Worm (Caenorhabditis elegans) whole organism, L4 larva: ENCODE data around the gene atp-2.

Experiments
- F44E2.7 ChIP-seq: fragments of 200-800 bp; sonication (Bioruptor generic); IDR thresholded peaks from 2 replicates; pipeline ENCODE4 v2.1.2; 2022; ENCODE audit warnings: missing genetic modification characterization, missing compliant biosample characterization
- F49E8.2 ChIP-seq: sonication (generic microtip); optimal IDR thresholded peaks from 2 replicates; lab custom pipeline; 2016; ENCODE audit warnings: missing compliant biosample characterization, mild to moderate bottlenecking, missing genetic modification characterization, borderline replicate concordance
- ZK337.2 ChIP-seq: fragments of 200-800 bp; sonication (Bioruptor generic); IDR thresholded peaks from 2 replicates; pipeline ENCODE4 v1.3.6; 2022; ENCODE audit warnings: missing genetic modification reagents, missing genetic modification characterization, missing compliant biosample characterization
- ZK546.5 ChIP-seq, 2 experiments: sonication (generic microtip); optimal IDR thresholded peaks; 2 replicates each; lab custom pipeline; 2017; ENCODE audit warnings: missing biosample characterization in 2 of 2, missing genetic modification characterization in 2 of 2
- ceh-20 ChIP-seq: fragments of 200-800 bp; sonication (Bioruptor generic); IDR thresholded peaks from 2 replicates; pipeline ENCODE4 v1.3.6; 2022; ENCODE audit warnings: missing genetic modification reagents, missing genetic modification characterization, missing compliant biosample characterization
- ceh-32 ChIP-seq: sonication (generic microtip); optimal IDR thresholded peaks from 2 replicates; lab custom pipeline; 2016; ENCODE audit warnings: mild to moderate bottlenecking, missing genetic modification characterization, missing compliant biosample characterization; ENCODE audit not compliant: poor library complexity
- ceh-44 ChIP-seq: fragments of 200-800 bp; sonication (Bioruptor generic); IDR thresholded peaks from 2 replicates; pipeline ENCODE4 v1.3.6; 2022; ENCODE audit warnings: missing genetic modification reagents, missing genetic modification characterization, missing compliant biosample characterization
- ceh-82 ChIP-seq: sonication (generic microtip); optimal IDR thresholded peaks from 2 replicates; lab custom pipeline; 2017; ENCODE audit warnings: missing biosample characterization, missing genetic modification characterization
- daf-19 ChIP-seq: fragments of 200-800 bp; sonication (Bioruptor generic); conservative IDR thresholded peaks from 2 replicates; pipeline ENCODE4 v1.3.6; 2022; ENCODE audit warnings: missing genetic modification characterization, missing compliant biosample characterization
- dmd-9 ChIP-seq: fragments of 200-800 bp; sonication (Bioruptor generic); IDR thresholded peaks from 2 replicates; pipeline ENCODE4 v1.3.6; 2022; ENCODE audit warnings: missing genetic modification reagents, missing genetic modification characterization, missing compliant biosample characterization
- egl-27 ChIP-seq: sonication (generic microtip); optimal IDR thresholded peaks from 3 replicates; lab custom pipeline; 2017; ENCODE audit warnings: missing biosample characterization, missing genetic modification reagents, missing genetic modification characterization
- fkh-10 ChIP-seq: fragments of 150-350 bp; optimal IDR thresholded peaks from 2 replicates; lab custom pipeline; 2014; ENCODE audit warnings: missing biosample characterization, missing genetic modification reagents, missing genetic modification characterization
- hif-1 ChIP-seq, 2 experiments: sonication (generic microtip); optimal IDR thresholded peaks; 2 replicates each; lab custom pipeline; 2016 to 2017; ENCODE audit warnings: missing compliant biosample characterization in 2 of 2, missing genetic modification characterization in 2 of 2, missing genetic modification reagents in 2 of 2, missing genotype in 2 of 2, mild to moderate bottlenecking in 1 of 2
- hlh-11 ChIP-seq: fragments of 200-800 bp; sonication (Bioruptor generic); optimal IDR thresholded peaks from 2 replicates; lab custom pipeline; 2018; ENCODE audit warnings: mild to moderate bottlenecking, missing genetic modification characterization, missing compliant biosample characterization
- lim-7 ChIP-seq: fragments of 200-800 bp; sonication (Bioruptor generic); IDR thresholded peaks from 2 replicates; pipeline ENCODE4 v1.3.6; 2022; ENCODE audit warnings: missing genetic modification characterization, missing compliant biosample characterization
- lin-15B ChIP-seq: fragments of 150-350 bp; sonication (generic microtip); optimal IDR thresholded peaks from 3 replicates; lab custom pipeline; 2014; ENCODE audit warnings: missing biosample characterization, missing genetic modification characterization
- lin-38 ChIP-seq: fragments of 200-800 bp; sonication (Bioruptor generic); IDR thresholded peaks from 2 replicates; pipeline ENCODE4 v1.3.6; 2022; ENCODE audit warnings: missing genetic modification reagents, missing genetic modification characterization, missing compliant biosample characterization
- lsy-2 ChIP-seq, 2 experiments: fragments of 150-350 bp in 1 of 2; sonication (generic microtip) in 1 of 2; optimal IDR thresholded peaks; 2 replicates each; lab custom pipeline; 2014 to 2017; ENCODE audit warnings: missing biosample characterization in 2 of 2, missing genetic modification characterization in 2 of 2
- madf-5 ChIP-seq, 2 experiments: fragments of 200-800 bp; sonication (Bioruptor generic); IDR thresholded peaks; 2 replicates each; pipeline ENCODE4 v1.3.6; 2022; ENCODE audit warnings: missing compliant biosample characterization in 2 of 2, missing genetic modification characterization in 2 of 2
- mep-1 ChIP-seq: fragments of 150-350 bp; sonication (generic microtip); optimal IDR thresholded peaks from 3 replicates; lab custom pipeline; 2014; ENCODE audit warnings: missing biosample characterization, missing genetic modification characterization
- mes-2 ChIP-seq: sonication (generic microtip); optimal IDR thresholded peaks from 2 replicates; lab custom pipeline; 2016; ENCODE audit warnings: missing genotype, mild to moderate bottlenecking, missing genetic modification characterization, missing compliant biosample characterization; ENCODE audit not compliant: poor library complexity, severe bottlenecking
- mxl-3 ChIP-seq: fragments of 200-800 bp; sonication (Bioruptor generic); optimal IDR thresholded peaks from 2 replicates; lab custom pipeline; 2018; ENCODE audit warnings: mild to moderate bottlenecking, missing genetic modification characterization, missing compliant biosample characterization
- nhr-28 ChIP-seq: fragments of 150-350 bp; optimal IDR thresholded peaks from 2 replicates; lab custom pipeline; 2014; ENCODE audit warnings: missing biosample characterization, missing genetic modification characterization
- nhr-41 ChIP-seq: fragments of 200-800 bp; sonication (Bioruptor generic); IDR thresholded peaks from 2 replicates; pipeline ENCODE4 v1.3.6; 2022; ENCODE audit warnings: missing genetic modification reagents, missing genetic modification characterization, missing compliant biosample characterization
- nhr-48 ChIP-seq: sonication (generic microtip); optimal IDR thresholded peaks from 2 replicates; lab custom pipeline; 2016; ENCODE audit warnings: mild to moderate bottlenecking, missing genetic modification characterization, missing compliant biosample characterization
- nhr-6 ChIP-seq: fragments of 150-350 bp; optimal IDR thresholded peaks from 2 replicates; lab custom pipeline; 2014; ENCODE audit warnings: missing biosample characterization, missing genetic modification characterization
- pqm-1 ChIP-seq: sonication (generic microtip); optimal IDR thresholded peaks from 2 replicates; lab custom pipeline; 2017; ENCODE audit warnings: missing biosample characterization, missing genetic modification characterization
- set-16 ChIP-seq: fragments of 200-800 bp; sonication (Bioruptor generic); IDR thresholded peaks from 2 replicates; pipeline ENCODE4 v1.3.6; 2022; ENCODE audit warnings: missing genetic modification reagents, missing genetic modification characterization, missing compliant biosample characterization
- skn-1 ChIP-seq: fragments of 150-350 bp; optimal IDR thresholded peaks from 2 replicates; lab custom pipeline; 2014; ENCODE audit warnings: missing biosample characterization, missing genetic modification characterization
- snpc-1.2 ChIP-seq: fragments of 200-800 bp; sonication (Bioruptor generic); IDR thresholded peaks from 2 replicates; pipeline ENCODE4 v1.3.6; 2022; ENCODE audit warnings: missing genetic modification reagents, missing genetic modification characterization, missing compliant biosample characterization
- snpc-4 ChIP-seq: fragments of 150-350 bp; optimal IDR thresholded peaks from 2 replicates; lab custom pipeline; 2014; ENCODE audit warnings: missing biosample characterization, missing genetic modification characterization
- unc-130 ChIP-seq: sonication (generic microtip); optimal IDR thresholded peaks from 2 replicates; lab custom pipeline; 2016; ENCODE audit warnings: missing genetic modification reagents, missing genetic modification characterization, missing compliant biosample characterization
- zag-1 ChIP-seq: fragments of 150-350 bp; optimal IDR thresholded peaks from 2 replicates; lab custom pipeline; 2014; ENCODE audit warnings: missing biosample characterization, missing genetic modification characterization

The atp-2 gene

ce11 chrIII:5230415-5230814 is 2.2 kb downstream of the atp-2 start, which contains the start of gene prmt-5 (continued):
- TF ChIP-seq set-16 (GFP tag; lab: Robert Waterston, UW) (no peak), snpc-1.2 (no peak), nhr-41 (GFP tag; lab: Robert Waterston, UW) (no peak), hlh-11 (tag; lab: Kevin White, UChicago) (peak; percentile 51), hif-1 (tag; optimal IDR thresholded peaks at IDR 0.05; lab: Kevin White, UChicago) (peak in 1 of 2 experiments; percentile 3), lsy-2 (tag; optimal IDR thresholded peaks at IDR 0.05; lab: Kevin White, UChicago) (peak in 1 of 2 experiments; percentile 54), egl-27 (tag; lab: Kevin White, UChicago) (no peak), lin-38 (peak; percentile 79), ceh-44 (no peak), ZK546.5 (tag; optimal IDR thresholded peaks at IDR 0.05; lab: Kevin White, UChicago) (no peak), mep-1 (tag; lab: Kevin White, UChicago) (peak; percentile 47), ZK337.2 (GFP tag; lab: Robert Waterston, UW) (no peak), ceh-20 (GFP tag; lab: Robert Waterston, UW) (0 out of 2 replicates have a peak, but pooled peaks have one; percentile 8), ceh-32 (no peak)

DNA sequence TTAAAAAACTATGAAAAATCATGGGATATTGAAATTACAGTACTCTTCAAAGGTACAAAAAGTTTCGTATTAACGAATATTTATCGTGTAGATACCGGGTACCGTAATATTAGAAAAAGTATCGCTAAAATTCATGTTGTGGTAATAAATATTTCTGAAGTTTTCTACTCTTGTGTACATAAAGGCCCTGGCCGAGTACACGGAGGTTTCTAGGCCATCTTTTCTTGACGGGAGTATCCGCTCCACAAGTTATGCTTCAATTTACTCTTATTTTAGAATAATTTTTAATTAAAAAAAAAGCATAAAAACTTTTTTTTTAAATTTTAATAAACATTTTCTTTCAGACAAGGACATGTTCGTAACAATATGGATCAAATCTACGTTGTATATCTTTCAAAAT is 4.9 kb downstream of the atp-2 start:
- TF ChIP-seq mes-2 (tag; lab: Kevin White, UChicago) (peak; percentile 58), snpc-4 (tag; lab: Kevin White, UChicago) (no peak)
- TF ChIP-seq, all 104 proteins: peak for 1

DNA sequence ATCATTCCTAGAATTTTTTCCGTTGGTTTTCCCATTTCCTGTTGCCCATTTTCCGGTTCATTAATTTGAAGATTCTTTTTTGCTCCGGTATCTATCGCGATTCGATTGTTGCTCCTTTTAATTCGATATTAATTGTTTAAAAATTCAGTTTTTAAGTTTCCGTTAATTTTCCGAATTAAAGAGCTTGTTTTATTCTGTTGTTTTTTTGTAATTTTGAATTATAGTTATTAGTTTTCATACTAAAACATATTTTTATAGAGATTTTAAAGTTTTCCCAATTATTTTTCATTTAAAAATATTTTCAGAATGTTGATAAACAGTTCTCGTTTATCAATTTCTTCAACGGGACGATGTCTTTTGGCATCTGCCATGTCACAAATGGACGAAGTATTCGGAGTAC is 6.1 kb downstream of the atp-2 start, which contains the start of gene mrps-26:
TSS of gene mrps-26 (plus strand) at position 301 of the 400 bp plus-strand sequence.
- no peak for TF ChIP-seq fkh-10 (GFP tag; lab: Kevin White, UChicago)
- TF ChIP-seq ceh-82 (tag; lab: Kevin White, UChicago), result no peak
- no peak for TF ChIP-seq madf-5 (GFP tag; IDR thresholded peaks at IDR 0.05; lab: Robert Waterston, UW)
- no peak for TF ChIP-seq pqm-1 (tag; lab: Kevin White, UChicago)
- no peak for TF ChIP-seq skn-1

DNA sequence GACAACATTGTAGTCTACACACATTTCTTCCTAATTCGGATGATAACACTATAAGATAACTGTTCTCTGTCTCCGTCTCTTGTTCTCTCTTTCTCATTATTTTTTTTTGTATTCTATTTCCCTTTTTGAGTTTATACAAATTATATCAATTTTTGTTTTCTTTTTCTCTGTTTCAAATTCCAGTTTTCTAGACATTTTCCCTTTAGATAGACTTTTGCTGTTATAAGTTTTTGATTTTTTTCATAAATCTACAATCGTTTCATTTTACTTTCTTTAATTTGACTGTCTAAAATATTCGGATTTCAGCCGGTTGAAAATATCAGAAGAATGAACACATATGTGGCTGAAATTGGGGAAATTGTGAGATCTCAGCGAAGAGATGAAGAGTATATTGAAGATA is 7.9 kb downstream of the atp-2 start, which contains the start of gene prx-10:
TSS of gene prx-10 (plus strand) at position 301 of the 400 bp plus-strand sequence.
- TF ChIP-seq nhr-6 (tag; lab: Kevin White, UChicago) (no peak), dmd-9 (GFP tag; lab: Robert Waterston, UW) (no peak), nhr-28 (tag; lab: Kevin White, UChicago) (peak; percentile 79), F44E2.7 (GFP tag; lab: Robert Waterston, UW) (no peak), daf-19 (GFP tag; lab: Robert Waterston, UW) (no peak), lin-15B (tag; lab: Kevin White, UChicago) (no peak), unc-130 (GFP tag; lab: Kevin White, UChicago) (no peak)

- TF ChIP-seq mep-1 (tag; lab: Kevin White, UChicago), result no peak
- no peak for TF ChIP-seq lim-7 (GFP tag; lab: Robert Waterston, UW)
- no peak for TF ChIP-seq zag-1
- no peak for TF ChIP-seq mxl-3 (GFP tag; lab: Kevin White, UChicago)
- TF ChIP-seq nhr-48 (tag; lab: Kevin White, UChicago), result no peak
- no peak for TF ChIP-seq F49E8.2 (tag; lab: Kevin White, UChicago)
These were observed 13.6 kb downstream of the atp-2 start for ce11 chrIII:5241854-5242253.
